Fruit fly (Drosophila melanogaster): Measurements from ENCODE around the gene jub.
A peak's percentile ranks its signal among the peaks of the same experiment; 100 is the strongest.

The jub gene

dm6 chrX:13815526-13816173 is 14.5 kb downstream of the jub start (continued):
- no peak for TF ChIP-seq en (GFP tag; optimal IDR thresholded peaks at IDR 0.05)
- peak; percentile 69 for TF ChIP-seq CG7556 (GFP tag; optimal IDR thresholded peaks at IDR 0.05)
- TF ChIP-seq D19B (GFP tag; optimal IDR thresholded peaks at IDR 0.05) = no peak
- no peak for TF ChIP-seq CG11398 (GFP tag; optimal IDR thresholded peaks at IDR 0.05)
- TF ChIP-seq Fer3 (tag; optimal IDR thresholded peaks at IDR 0.05) = peak; percentile 38
- no peak for TF ChIP-seq Bdp1 (GFP tag; optimal IDR thresholded peaks at IDR 0.05)
- peak; percentile 58; the same call in 2 of the 3 replicates for TF ChIP-seq CG11695 (GFP tag; IDR thresholded peaks at IDR 0.05)
- TF ChIP-seq Nf-YA (GFP tag; IDR thresholded peaks at IDR 0.05) = no peak; the same call in 1 of the 2 replicates
- peak; percentile 17 for TF ChIP-seq emc (GFP tag; optimal IDR thresholded peaks at IDR 0.05)
- TF ChIP-seq pzg (GFP tag; optimal IDR thresholded peaks at IDR 0.05) = no peak
- TF ChIP-seq CG14667 (GFP tag; IDR thresholded peaks at IDR 0.05) = peak; percentile 31; the same call in 1 of the 2 replicates
- peak; percentile 60 for TF ChIP-seq CG18599 (GFP tag; optimal IDR thresholded peaks at IDR 0.05)
- peak; percentile 82 for TF ChIP-seq dysf (GFP tag; IDR thresholded peaks at IDR 0.05)
- TF ChIP-seq CG14014 (GFP tag; IDR thresholded peaks at IDR 0.05) = no peak
- peak; percentile 75 for TF ChIP-seq crol (GFP tag; IDR thresholded peaks at IDR 0.05)
- no peak for TF ChIP-seq Neu2 (GFP tag; optimal IDR thresholded peaks at IDR 0.05; ENCODE audit: borderline replicate concordance)
- 0 out of 3 replicates have a peak, but pooled peaks have one; percentile 8 for TF ChIP-seq otp (GFP tag; IDR thresholded peaks at IDR 0.05)
- peak; percentile 29 for TF ChIP-seq HLH54F (GFP tag; optimal IDR thresholded peaks at IDR 0.05)
- no peak for TF ChIP-seq Bteb2 (GFP tag; optimal IDR thresholded peaks at IDR 0.05)
- no peak for TF ChIP-seq exex (tag; optimal IDR thresholded peaks at IDR 0.05)
- peak; percentile 73 for TF ChIP-seq CG15269 (tag; optimal IDR thresholded peaks at IDR 0.05)
- peak; percentile 29 for TF ChIP-seq CG6813 (GFP tag; optimal IDR thresholded peaks at IDR 0.05)
- no peak for TF ChIP-seq eve (GFP tag; optimal IDR thresholded peaks at IDR 0.05)
- no peak for TF ChIP-seq Scr (GFP tag; IDR thresholded peaks at IDR 0.05; ENCODE audit: partially characterized antibody)
- TF ChIP-seq esg (GFP tag; conservative IDR thresholded peaks at IDR 0.05) = peak; percentile 60
- no peak for TF ChIP-seq z (GFP tag; IDR thresholded peaks at IDR 0.05)
- peak; percentile 11 for TF ChIP-seq CG8944 (GFP tag; optimal IDR thresholded peaks at IDR 0.05)
- no peak for TF ChIP-seq Max (GFP tag; optimal IDR thresholded peaks at IDR 0.05)
- 0 out of 2 replicates have a peak, but pooled peaks have one; percentile 34 for TF ChIP-seq seq (GFP tag; IDR thresholded peaks at IDR 0.05)
- TF ChIP-seq H15 (GFP tag; IDR thresholded peaks at IDR 0.05) = peak; percentile 53; the same call in 1 of the 3 replicates
- TF ChIP-seq Mrtf (GFP tag; IDR thresholded peaks at IDR 0.05) = no peak
- TF ChIP-seq NFAT (GFP tag; IDR thresholded peaks at IDR 0.05) = no peak
- TF ChIP-seq gcm (GFP tag; optimal IDR thresholded peaks at IDR 0.05) = peak; percentile 36
- no peak for TF ChIP-seq CG18011 (GFP tag; optimal IDR thresholded peaks at IDR 0.05)
- no peak for TF ChIP-seq CG3065 (GFP tag; optimal IDR thresholded peaks at IDR 0.05)
- no peak for TF ChIP-seq CG33213 (GFP tag; optimal IDR thresholded peaks at IDR 0.05)
- TF ChIP-seq wdn (GFP tag; IDR thresholded peaks at IDR 0.05) = no peak
- TF ChIP-seq Spps (tag; optimal IDR thresholded peaks at IDR 0.05) = no peak
- TF ChIP-seq kah (GFP tag; optimal IDR thresholded peaks at IDR 0.05) = peak; percentile 20
- no peak for TF ChIP-seq NC2β (GFP tag; optimal IDR thresholded peaks at IDR 0.05)
- no peak for TF ChIP-seq MBD-R2 (GFP tag; IDR thresholded peaks at IDR 0.05)
- no peak for TF ChIP-seq CG11085 (GFP tag; IDR thresholded peaks at IDR 0.05)
- TF ChIP-seq usp (GFP tag; optimal IDR thresholded peaks at IDR 0.05) = no peak
- peak; percentile 18 for TF ChIP-seq Mes4 (GFP tag; optimal IDR thresholded peaks at IDR 0.05)
- no peak for TF ChIP-seq ac (GFP tag; optimal IDR thresholded peaks at IDR 0.05)
- no peak; the same call in 2 of the 3 replicates for TF ChIP-seq jigr1 (GFP tag; IDR thresholded peaks at IDR 0.05)
- TF ChIP-seq CG10462 (GFP tag; optimal IDR thresholded peaks at IDR 0.05) = peak; percentile 28
- TF ChIP-seq da (GFP tag; optimal IDR thresholded peaks at IDR 0.05) = no peak
- peak; percentile 34; the same call in 1 of the 3 replicates for TF ChIP-seq CG11456 (GFP tag; IDR thresholded peaks at IDR 0.05)
- peak; percentile 56 for TF ChIP-seq CG18619 (GFP tag; optimal IDR thresholded peaks at IDR 0.05)
- TF ChIP-seq onecut (GFP tag; IDR thresholded peaks at IDR 0.05) = peak; percentile 32; the same call in 1 of the 2 replicates

All from whole organism, embryonic.